Worm (Caenorhabditis elegans) whole organism, midembryonic: ENCODE results near the gene ZC190.10.

Experiments used
- cog-1 ChIP-seq: sonication (generic microtip); optimal IDR thresholded peaks from 2 replicates; lab custom pipeline; 2016; ENCODE audit warnings: missing genetic modification characterization, missing compliant biosample characterization
- tab-1 ChIP-seq: fragments of 200-800 bp; sonication (Bioruptor generic); IDR thresholded peaks from 2 replicates; pipeline ENCODE4 v1.3.6; 2022; ENCODE audit warnings: missing genetic modification characterization, missing compliant biosample characterization
- ztf-23 ChIP-seq: fragments of 200-800 bp; sonication (Bioruptor generic); IDR thresholded peaks from 2 replicates; pipeline ENCODE4 v1.3.6; 2022; ENCODE audit warnings: missing genetic modification reagents, missing genetic modification characterization, missing compliant biosample characterization

- no peak for TF ChIP-seq ztf-23 (GFP tag; lab: Robert Waterston, UW)
- no peak for TF ChIP-seq cog-1 (tag; lab: Kevin White, UChicago)
- no peak for TF ChIP-seq tab-1
Measured at ce11 chrV:8681050-8681449, 15.1 kb downstream of the ZC190.10 start, which contains the start of gene ZC190.2.
